Fruit fly (Drosophila melanogaster) whole organism, embryonic: ENCODE data around the gene CG13457.
A peak's percentile ranks its signal among the peaks of the same experiment; 100 is the strongest.

Experiments used
- Atf-2 ChIP-seq: fragments of 200-800 bp; sonication (Bioruptor generic); optimal IDR thresholded peaks from 2 replicates; lab custom pipeline; 2016; ENCODE audit warnings: missing biosample characterization, missing genetic modification characterization
- Atf3 ChIP-seq: fragments of 200-800 bp; sonication (Bioruptor generic); optimal IDR thresholded peaks from 3 replicates; lab custom pipeline; 2016; ENCODE audit warnings: missing biosample characterization, missing genetic modification characterization
- CG10267 ChIP-seq: fragments of 200-800 bp; sonication (Bioruptor generic); optimal IDR thresholded peaks from 2 replicates; lab custom pipeline; 2018; ENCODE audit warnings: missing biosample characterization, mild to moderate bottlenecking, missing genetic modification characterization, moderate library complexity
- CG10959 ChIP-seq: fragments of 200-800 bp; sonication (Bioruptor generic); IDR thresholded peaks from 2 replicates; pipeline ENCODE4 v1.3.6; 2022; ENCODE audit warnings: missing biosample characterization, missing genetic modification characterization
- CG12219 ChIP-seq: fragments of 200-800 bp; sonication (Bioruptor generic); optimal IDR thresholded peaks from 3 replicates; lab custom pipeline; 2018; ENCODE audit warnings: missing biosample characterization, mild to moderate bottlenecking, missing genetic modification characterization
- CG13424 ChIP-seq: fragments of 200-800 bp; sonication (Bioruptor generic); optimal IDR thresholded peaks from 2 replicates; lab custom pipeline; 2019; ENCODE audit warnings: missing biosample characterization, mild to moderate bottlenecking, missing genetic modification characterization, moderate library complexity
- CG14050 ChIP-seq: fragments of 200-800 bp; sonication (Bioruptor generic); IDR thresholded peaks from 3 replicates; pipeline ENCODE4 v1.3.6; 2022; ENCODE audit warnings: missing biosample characterization, missing genetic modification characterization
- CG14441 ChIP-seq: fragments of 200-800 bp; sonication (Bioruptor generic); IDR thresholded peaks from 2 replicates; pipeline ENCODE4 v1.3.6; 2022; ENCODE audit warnings: missing biosample characterization, missing genetic modification characterization
- CG15073 ChIP-seq: fragments of 200-800 bp; sonication (Bioruptor generic); optimal IDR thresholded peaks from 2 replicates; lab custom pipeline; 2016; ENCODE audit warnings: missing biosample characterization, missing genetic modification characterization
- CG18476 ChIP-seq: fragments of 200-800 bp; sonication (Bioruptor generic); optimal IDR thresholded peaks from 2 replicates; lab custom pipeline; 2016; ENCODE audit warnings: missing biosample characterization, mild to moderate bottlenecking, missing genetic modification characterization
- CG2116 ChIP-seq: fragments of 200-800 bp; sonication (Bioruptor generic); optimal IDR thresholded peaks from 3 replicates; lab custom pipeline; 2018; ENCODE audit warnings: missing biosample characterization, mild to moderate bottlenecking, missing genetic modification characterization
- CG30020 ChIP-seq: fragments of 200-800 bp; optimal IDR thresholded peaks from 2 replicates; lab custom pipeline; 2019; ENCODE audit warnings: missing biosample characterization, mild to moderate bottlenecking, missing genetic modification characterization, moderate library complexity
- CG3065 ChIP-seq: fragments of 200-800 bp; sonication (Bioruptor generic); optimal IDR thresholded peaks from 2 replicates; lab custom pipeline; 2016; ENCODE audit warnings: missing biosample characterization, missing genetic modification characterization
- CG32772 ChIP-seq: fragments of 200-800 bp; sonication (Bioruptor generic); IDR thresholded peaks from 2 replicates; pipeline ENCODE4 v1.3.6; 2022; ENCODE audit warnings: missing biosample characterization, missing genetic modification characterization
- CG43689 ChIP-seq: fragments of 200-800 bp; sonication (Bioruptor generic); IDR thresholded peaks from 2 replicates; pipeline ENCODE4 v1.3.6; 2022; ENCODE audit warnings: missing biosample characterization, missing genetic modification characterization
- CG4820 ChIP-seq: fragments of 200-800 bp; sonication (Bioruptor generic); optimal IDR thresholded peaks from 3 replicates; lab custom pipeline; 2016; ENCODE audit warnings: missing biosample characterization, missing genetic modification characterization
- CG4854 ChIP-seq: fragments of 200-800 bp; sonication (Bioruptor generic); optimal IDR thresholded peaks from 2 replicates; lab custom pipeline; 2016; ENCODE audit warnings: missing biosample characterization, missing genetic modification characterization, inconsistent platforms
- CG5245 ChIP-seq: fragments of 200-800 bp; sonication (Bioruptor generic); optimal IDR thresholded peaks from 3 replicates; lab custom pipeline; 2016; ENCODE audit warnings: missing biosample characterization, missing genetic modification characterization
- CG6654 ChIP-seq: fragments of 200-800 bp; sonication (Bioruptor generic); optimal IDR thresholded peaks from 2 replicates; lab custom pipeline; 2017; ENCODE audit warnings: missing biosample characterization, mild to moderate bottlenecking, missing genetic modification characterization
- CG6683 ChIP-seq: fragments of 200-800 bp; sonication (Bioruptor generic); optimal IDR thresholded peaks from 2 replicates; lab custom pipeline; 2017; ENCODE audit warnings: missing biosample characterization, mild to moderate bottlenecking, missing genetic modification characterization, missing genetic modification reagents
- CG7963 ChIP-seq: fragments of 200-800 bp; sonication (Bioruptor generic); IDR thresholded peaks from 3 replicates; pipeline ENCODE4 v1.3.6; 2022; ENCODE audit warnings: missing biosample characterization, missing genetic modification characterization; ENCODE audit not compliant: partially characterized antibody
- CG8359 ChIP-seq: fragments of 200-800 bp; sonication (Bioruptor generic); optimal IDR thresholded peaks from 2 replicates; lab custom pipeline; 2017; ENCODE audit warnings: missing biosample characterization, mild to moderate bottlenecking, missing genetic modification characterization, borderline replicate concordance
- CG9727 ChIP-seq: fragments of 200-800 bp; sonication (Bioruptor generic); optimal IDR thresholded peaks from 3 replicates; lab custom pipeline; 2017; ENCODE audit warnings: missing biosample characterization, mild to moderate bottlenecking, missing genetic modification characterization
- D19A ChIP-seq: fragments of 200-800 bp; optimal IDR thresholded peaks from 3 replicates; lab custom pipeline; 2019; ENCODE audit warnings: missing biosample characterization, mild to moderate bottlenecking, missing genetic modification characterization, moderate library complexity
- E2f1 ChIP-seq: fragments of 200-800 bp; sonication (Bioruptor generic); IDR thresholded peaks from 2 replicates; pipeline ENCODE4 v1.3.6; 2022; ENCODE audit warnings: missing biosample characterization, missing genetic modification characterization
- HHEX ChIP-seq: fragments of 200-800 bp; sonication (Bioruptor generic); optimal IDR thresholded peaks from 3 replicates; lab custom pipeline; 2017; ENCODE audit warnings: missing biosample characterization, mild to moderate bottlenecking, missing genetic modification characterization, missing genetic modification reagents
- HmgD ChIP-seq: fragments of 200-800 bp; sonication (Bioruptor generic); optimal IDR thresholded peaks from 3 replicates; lab custom pipeline; 2016; ENCODE audit warnings: missing biosample characterization, missing genetic modification characterization
- MTF-1 ChIP-seq: fragments of 200-800 bp; sonication (Bioruptor generic); optimal IDR thresholded peaks from 2 replicates; lab custom pipeline; 2018; ENCODE audit warnings: missing biosample characterization, mild to moderate bottlenecking, missing genetic modification characterization, borderline replicate concordance
- NC2α ChIP-seq: fragments of 200-800 bp; sonication (Bioruptor generic); optimal IDR thresholded peaks from 2 replicates; lab custom pipeline; 2016; ENCODE audit warnings: missing biosample characterization, missing genetic modification characterization
- al ChIP-seq: fragments of 200-800 bp; sonication (Bioruptor generic); IDR thresholded peaks from 2 replicates; pipeline ENCODE4 v1.3.6; 2022; ENCODE audit warnings: missing biosample characterization, missing genetic modification characterization
- amos ChIP-seq: fragments of 200-800 bp; sonication (Bioruptor generic); IDR thresholded peaks from 2 replicates; pipeline ENCODE4 v1.3.6; 2022; ENCODE audit warnings: missing biosample characterization, missing genetic modification characterization; ENCODE audit not compliant: partially characterized antibody
- ase ChIP-seq: fragments of 200-800 bp; sonication (Bioruptor generic); IDR thresholded peaks from 3 replicates; pipeline ENCODE4 v1.3.6; 2022; ENCODE audit warnings: missing biosample characterization, missing genetic modification characterization
- bigmax ChIP-seq: fragments of 200-800 bp; sonication (Bioruptor generic); optimal IDR thresholded peaks from 2 replicates; lab custom pipeline; 2018; ENCODE audit warnings: missing biosample characterization, mild to moderate bottlenecking, missing genetic modification characterization
- btn ChIP-seq: fragments of 200-800 bp; sonication (Bioruptor generic); optimal IDR thresholded peaks from 2 replicates; lab custom pipeline; 2016; ENCODE audit warnings: missing biosample characterization, missing genetic modification characterization
- cad ChIP-seq: fragments of >200 bp; optimal IDR thresholded peaks from 2 replicates; lab custom pipeline; 2017; ENCODE audit warnings: missing biosample characterization, missing genetic modification characterization
- chinmo ChIP-seq: fragments of 200-800 bp; sonication (Bioruptor generic); IDR thresholded peaks from 4 replicates; pipeline ENCODE4 v1.3.6; 2022; ENCODE audit warnings: missing biosample characterization, missing genetic modification characterization; ENCODE audit not compliant: partially characterized antibody
- ci ChIP-seq: fragments of 200-800 bp; sonication (Bioruptor generic); IDR thresholded peaks from 3 replicates; pipeline ENCODE4 v1.3.6; 2022; ENCODE audit warnings: missing biosample characterization, missing genetic modification characterization
- crol ChIP-seq: fragments of 200-800 bp; sonication (Bioruptor generic); IDR thresholded peaks from 2 replicates; pipeline ENCODE4 v1.3.6; 2022; ENCODE audit warnings: missing biosample characterization, missing genetic modification characterization
- dmrt99B ChIP-seq: fragments of 200-800 bp; sonication (Bioruptor generic); optimal IDR thresholded peaks from 2 replicates; lab custom pipeline; 2018; ENCODE audit warnings: missing biosample characterization, mild to moderate bottlenecking, missing genetic modification characterization, moderate library complexity
- dpn ChIP-seq, 2 experiments: fragments of 200-800 bp; sonication (Bioruptor generic); optimal IDR thresholded peaks; 3 replicates each; lab custom pipeline; 2016; ENCODE audit warnings: missing biosample characterization in 2 of 2, missing genetic modification characterization in 2 of 2
- gcm ChIP-seq: fragments of 200-800 bp; sonication (Bioruptor generic); optimal IDR thresholded peaks from 2 replicates; lab custom pipeline; 2019; ENCODE audit warnings: missing biosample characterization, mild to moderate bottlenecking, missing genetic modification characterization, moderate library complexity
- hth ChIP-seq: fragments of >200 bp; optimal IDR thresholded peaks from 2 replicates; lab custom pipeline; 2017; ENCODE audit warnings: inconsistent platforms
- jing ChIP-seq: fragments of 200-800 bp; sonication (Bioruptor generic); optimal IDR thresholded peaks from 2 replicates; lab custom pipeline; 2018; ENCODE audit warnings: missing biosample characterization, mild to moderate bottlenecking, missing genetic modification characterization
- pan ChIP-seq, 4 experiments: fragments of >200 bp in 3 of 4; fragments of 200-800 bp in 1 of 4; sonication (Bioruptor generic) in 1 of 4; optimal IDR thresholded peaks in 3 of 4; IDR thresholded peaks in 1 of 4; 2 replicates each; pipeline versions ENCODE4 v1.3.6 to Lab custom; 2017 to 2022; ENCODE audit warnings: missing biosample characterization in 2 of 4, missing genetic modification characterization in 2 of 4, mixed read lengths in 1 of 4
- phol ChIP-seq: fragments of 200-800 bp; sonication (Bioruptor generic); optimal IDR thresholded peaks from 3 replicates; lab custom pipeline; 2018; ENCODE audit warnings: missing biosample characterization, mild to moderate bottlenecking, missing genetic modification characterization, moderate library complexity
- seq ChIP-seq: fragments of 200-800 bp; sonication (Bioruptor generic); IDR thresholded peaks from 2 replicates; pipeline ENCODE4 v1.3.6; 2022; ENCODE audit warnings: missing biosample characterization, missing genetic modification characterization
- sug ChIP-seq: fragments of 200-800 bp; optimal IDR thresholded peaks from 2 replicates; lab custom pipeline; 2019; ENCODE audit warnings: missing biosample characterization, mild to moderate bottlenecking, missing genetic modification characterization, moderate library complexity
- tio ChIP-seq: fragments of 200-800 bp; sonication (Bioruptor generic); optimal IDR thresholded peaks from 2 replicates; lab custom pipeline; 2017; ENCODE audit warnings: missing biosample characterization, missing genetic modification characterization, inconsistent platforms
- toy ChIP-seq: fragments of 200-800 bp; sonication (Bioruptor generic); IDR thresholded peaks from 2 replicates; pipeline ENCODE4 v1.3.6; 2022; ENCODE audit warnings: missing biosample characterization, missing genetic modification characterization
- vfl ChIP-seq: fragments of 200-800 bp; sonication (Bioruptor generic); optimal IDR thresholded peaks from 2 replicates; lab custom pipeline; 2016; ENCODE audit warnings: missing biosample characterization, missing genetic modification characterization
- zf30C ChIP-seq: fragments of 200-800 bp; sonication (Bioruptor generic); optimal IDR thresholded peaks from 3 replicates; lab custom pipeline; 2018; ENCODE audit warnings: missing biosample characterization, mild to moderate bottlenecking, missing genetic modification characterization

Gene CG13457

dm6 chr3L:15163414-15163813 is 32.2 kb upstream of the CG13457 start, which contains the start of gene CG7011 (continued):
- no peak for TF ChIP-seq CG8359 (GFP tag; lab: Kevin White, UChicago)
- no peak for TF ChIP-seq jing
- TF ChIP-seq Atf3 = no peak
- no peak for TF ChIP-seq vfl (GFP tag; lab: Kevin White, UChicago)
- no peak for TF ChIP-seq CG6654
- TF ChIP-seq bigmax (GFP tag; lab: Kevin White, UChicago) = no peak
- no peak for TF ChIP-seq hth (lab: Kevin White, UChicago)
- TF ChIP-seq CG7963 (GFP tag; lab: Robert Waterston, UW) = 0 out of 3 replicates have a peak, but pooled peaks have one; percentile 29
- no peak for TF ChIP-seq CG14441
- TF ChIP-seq CG14050 (GFP tag; lab: Robert Waterston, UW) = peak; percentile 34; the same call in 1 of the 3 replicates
- peak; percentile 16 for TF ChIP-seq CG2116
- TF ChIP-seq CG3065 (GFP tag; lab: Kevin White, UChicago) = no peak
- TF ChIP-seq seq (GFP tag; lab: Robert Waterston, UW) = no peak
- no peak for TF ChIP-seq toy (GFP tag; lab: Robert Waterston, UW)
- no peak for TF ChIP-seq tio (GFP tag; lab: Kevin White, UChicago)
- TF ChIP-seq CG18476 = no peak
- TF ChIP-seq CG30020 (tag; lab: Kevin White, UChicago) = no peak
- no peak for TF ChIP-seq CG6683 (GFP tag; lab: Kevin White, UChicago)
- no peak for TF ChIP-seq MTF-1 (GFP tag; lab: Kevin White, UChicago)
- TF ChIP-seq E2f1 (GFP tag; lab: Robert Waterston, UW) = no peak
- TF ChIP-seq CG13424 (tag; lab: Kevin White, UChicago) = no peak
- TF ChIP-seq NC2α (GFP tag; lab: Kevin White, UChicago) = no peak
- no peak for TF ChIP-seq CG10267 (tag; lab: Kevin White, UChicago)
- TF ChIP-seq HmgD (GFP tag; lab: Kevin White, UChicago) = no peak
- no peak for TF ChIP-seq CG10959 (GFP tag; lab: Robert Waterston, UW)
- TF ChIP-seq gcm = no peak
- no peak for TF ChIP-seq sug (tag; lab: Kevin White, UChicago)
- TF ChIP-seq CG5245 (GFP tag; lab: Kevin White, UChicago) = no peak
- no peak for TF ChIP-seq CG43689
- no peak for TF ChIP-seq CG9727
- no peak for TF ChIP-seq CG4820 (GFP tag; lab: Kevin White, UChicago)
- TF ChIP-seq ci (GFP tag; lab: Robert Waterston, UW) = no peak
- TF ChIP-seq chinmo (GFP tag; lab: Robert Waterston, UW) = no peak
- no peak for TF ChIP-seq Atf-2 (GFP tag; lab: Kevin White, UChicago)
- TF ChIP-seq HHEX = no peak
- TF ChIP-seq CG12219 (GFP tag; lab: Kevin White, UChicago) = no peak
- no peak for TF ChIP-seq cad (GFP tag; lab: Kevin White, UChicago)
- TF ChIP-seq phol (tag; lab: Kevin White, UChicago) = no peak
- no peak for TF ChIP-seq dmrt99B (tag; lab: Kevin White, UChicago)
- no peak for TF ChIP-seq CG4854 (GFP tag; lab: Kevin White, UChicago)
- no peak for TF ChIP-seq D19A
- no peak for TF ChIP-seq crol (GFP tag; lab: Robert Waterston, UW)
- no peak for TF ChIP-seq ase (GFP tag; lab: Robert Waterston, UW)
- TF ChIP-seq CG32772 (GFP tag; lab: Robert Waterston, UW) = no peak
- TF ChIP-seq dpn (GFP tag; optimal IDR thresholded peaks at IDR 0.05; lab: Kevin White, UChicago) = no peak
- TF ChIP-seq amos (GFP tag; lab: Robert Waterston, UW) = peak; percentile 76
- TF ChIP-seq pan (optimal IDR thresholded peaks at IDR 0.05; lab: Kevin White, UChicago) = no peak
- TF ChIP-seq pan (GFP tag; optimal IDR thresholded peaks at IDR 0.05 in 1 of 2, IDR thresholded peaks at IDR 0.05 in 1 of 2) = no peak
- TF ChIP-seq al (GFP tag; lab: Robert Waterston, UW) = no peak
- TF ChIP-seq CG15073 (GFP tag; lab: Kevin White, UChicago) = no peak
- TF ChIP-seq zf30C (GFP tag; lab: Kevin White, UChicago) = no peak
- no peak for TF ChIP-seq btn (GFP tag; lab: Kevin White, UChicago)
